Worm (Caenorhabditis elegans): ENCODE data around the gene srx-16.

- TF ChIP-seq C38D4.7 (GFP tag; optimal IDR thresholded peaks at IDR 0.05) (no peak), madf-2 (tag; optimal IDR thresholded peaks at IDR 0.05) (no peak), elt-2 (tag; optimal IDR thresholded peaks at IDR 0.05) (no peak), pax-1 (tag; optimal IDR thresholded peaks at IDR 0.05) (no peak), unc-86 (tag; optimal IDR thresholded peaks at IDR 0.05) (no peak), hlh-6 (tag; optimal IDR thresholded peaks at IDR 0.05) (no peak), pros-1 (tag; optimal IDR thresholded peaks at IDR 0.05) (no peak), K02D7.2 (tag; optimal IDR thresholded peaks at IDR 0.05) (no peak), ama-1 (optimal IDR thresholded peaks at IDR 0.05) (no peak), pha-4 (tag; optimal IDR thresholded peaks at IDR 0.05) (no peak), ceh-48 (tag; optimal IDR thresholded peaks at IDR 0.05) (no peak)
These were observed 9.8 kb downstream of the srx-16 start, which contains the start of gene nhr-163 for ce11 chrV:6985943-6986342.
